Worm (Caenorhabditis elegans): ENCODE data around the gene str-149.

str-149 gene

DNA sequence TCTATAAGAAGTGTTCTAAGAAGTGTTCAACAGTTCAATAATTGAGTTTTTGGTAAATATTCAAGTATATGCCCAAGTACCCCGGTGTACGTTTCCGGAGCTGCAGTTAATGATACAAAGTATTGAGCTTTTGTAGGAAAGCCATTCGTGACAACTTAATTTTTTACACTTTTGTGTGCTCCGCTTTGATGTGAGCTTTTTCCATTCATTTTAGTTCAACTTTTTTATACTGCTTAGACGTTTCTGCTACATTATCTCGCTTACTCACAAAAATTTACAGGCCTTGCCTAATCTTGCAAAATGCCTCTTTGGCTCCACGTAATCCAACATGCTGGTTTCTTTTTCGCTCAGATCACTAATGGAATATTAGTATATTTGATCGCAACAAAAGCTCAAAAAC is 2.6 kb downstream of the str-149 start, which contains the start of gene str-151:
Gene str-151 (plus strand): TSS at position 301 of the 400 bp plus-strand sequence.
- TF ChIP-seq B0310.2 (tag; optimal IDR thresholded peaks at IDR 0.05), result no peak

DNA sequence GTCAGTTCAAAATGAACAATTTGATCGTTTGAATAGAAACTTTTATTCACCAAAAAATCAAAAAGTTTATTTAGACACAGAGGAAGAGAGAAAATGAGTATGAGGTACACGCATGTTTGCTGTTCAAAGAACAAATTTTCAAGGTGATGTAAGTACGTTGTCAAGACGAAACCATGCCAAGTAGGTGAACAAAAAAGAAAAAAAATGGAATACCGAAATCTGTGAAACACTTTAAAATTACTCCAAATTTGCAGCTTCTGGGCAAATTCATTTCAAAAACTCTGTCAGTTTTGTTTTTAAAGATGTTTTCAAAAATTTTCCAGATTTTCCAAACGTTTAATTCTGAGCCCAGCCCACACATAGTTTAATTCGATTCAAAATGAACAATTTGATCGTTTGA is 7.2 kb downstream of the str-149 start, which contains the start of gene nhr-271:
Gene nhr-271 (minus strand): TSS at position 101 of the 400 bp plus-strand sequence.
- no peak for TF ChIP-seq hnd-1 (tag; optimal IDR thresholded peaks at IDR 0.05)
- TF ChIP-seq sea-1 (GFP tag; conservative IDR thresholded peaks at IDR 0.05), result no peak
- no peak for TF ChIP-seq B0310.2 (tag; optimal IDR thresholded peaks at IDR 0.05)

DNA sequence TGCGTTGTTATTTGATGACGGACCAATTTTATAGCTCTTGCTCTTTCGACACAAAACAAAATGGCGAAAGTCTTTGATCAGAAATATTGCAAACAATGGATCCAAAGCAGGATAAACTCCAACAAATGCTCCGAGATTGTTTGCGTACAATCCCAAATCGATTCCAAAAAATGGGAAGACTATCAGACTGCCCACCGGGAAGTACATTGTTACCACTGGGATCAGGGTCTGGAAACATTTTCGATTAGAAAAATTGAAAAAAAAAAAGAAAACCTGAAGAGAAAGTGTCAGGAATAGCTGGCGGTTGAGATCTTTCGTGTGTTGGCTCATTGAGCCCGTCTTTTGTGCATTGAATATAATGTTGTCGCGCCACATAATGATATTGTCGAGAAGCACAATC is 7.8 kb downstream of the str-149 start:
- TF ChIP-seq ceh-36 (tag; optimal IDR thresholded peaks at IDR 0.05), result no peak
- no peak for TF ChIP-seq ama-1 (optimal IDR thresholded peaks at IDR 0.05)
- no peak for TF ChIP-seq tbx-37 (GFP tag; conservative IDR thresholded peaks at IDR 0.05)
- no peak for TF ChIP-seq hmg-4 (GFP tag; optimal IDR thresholded peaks at IDR 0.05)
- TF ChIP-seq pes-1 (GFP tag; IDR thresholded peaks at IDR 0.05), result no peak
- no peak for TF ChIP-seq sea-1 (GFP tag; conservative IDR thresholded peaks at IDR 0.05)
- TF ChIP-seq scrt-1 (GFP tag; IDR thresholded peaks at IDR 0.05), result no peak
- TF ChIP-seq tbx-11 (GFP tag; IDR thresholded peaks at IDR 0.05), result no peak
- TF ChIP-seq F13C5.2 (tag; optimal IDR thresholded peaks at IDR 0.05), result no peak
- no peak for TF ChIP-seq hnd-1 (tag; optimal IDR thresholded peaks at IDR 0.05)
- no peak for TF ChIP-seq ets-7 (tag; optimal IDR thresholded peaks at IDR 0.05)
- no peak for TF ChIP-seq hmbx-1 (tag; optimal IDR thresholded peaks at IDR 0.05)
- TF ChIP-seq ceh-13 (GFP tag; optimal IDR thresholded peaks at IDR 0.05), result no peak
- no peak for TF ChIP-seq tra-4 (tag; optimal IDR thresholded peaks at IDR 0.05)
- no peak for TF ChIP-seq B0310.2 (tag; optimal IDR thresholded peaks at IDR 0.05)
- TF ChIP-seq aly-1 (tag; optimal IDR thresholded peaks at IDR 0.05), result no peak
- TF ChIP-seq flt-1 (GFP tag; IDR thresholded peaks at IDR 0.05), result no peak

DNA sequence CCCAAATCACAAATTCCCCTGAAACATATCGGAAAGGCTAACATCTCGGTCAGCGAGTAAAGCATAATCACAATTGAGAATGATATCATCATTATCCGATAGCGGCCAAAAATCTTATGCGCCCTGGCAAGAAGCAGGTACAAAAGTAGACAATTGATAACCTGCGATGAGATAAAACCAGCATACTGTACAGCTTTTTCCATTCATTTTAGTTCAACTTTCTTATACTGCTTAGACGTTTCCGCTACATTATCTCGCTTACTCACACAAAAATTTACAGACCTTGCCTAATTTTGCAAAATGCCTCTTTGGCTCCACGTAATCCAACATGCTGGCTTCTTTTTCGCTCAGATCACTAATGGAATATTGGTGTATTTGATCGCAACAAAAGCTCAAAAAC is 9.7 kb downstream of the str-149 start, which contains the start of gene str-150:
Gene str-150 (plus strand): TSS at position 301 of the 400 bp plus-strand sequence.
- TF ChIP-seq ceh-36 (tag; optimal IDR thresholded peaks at IDR 0.05) (no peak), tbx-11 (GFP tag; IDR thresholded peaks at IDR 0.05) (no peak), tra-4 (tag; optimal IDR thresholded peaks at IDR 0.05) (no peak), hmg-4 (GFP tag; optimal IDR thresholded peaks at IDR 0.05) (no peak), ama-1 (optimal IDR thresholded peaks at IDR 0.05) (no peak), ceh-13 (GFP tag; optimal IDR thresholded peaks at IDR 0.05) (no peak), B0310.2 (tag; optimal IDR thresholded peaks at IDR 0.05) (no peak), flt-1 (GFP tag; IDR thresholded peaks at IDR 0.05) (no peak)

DNA sequence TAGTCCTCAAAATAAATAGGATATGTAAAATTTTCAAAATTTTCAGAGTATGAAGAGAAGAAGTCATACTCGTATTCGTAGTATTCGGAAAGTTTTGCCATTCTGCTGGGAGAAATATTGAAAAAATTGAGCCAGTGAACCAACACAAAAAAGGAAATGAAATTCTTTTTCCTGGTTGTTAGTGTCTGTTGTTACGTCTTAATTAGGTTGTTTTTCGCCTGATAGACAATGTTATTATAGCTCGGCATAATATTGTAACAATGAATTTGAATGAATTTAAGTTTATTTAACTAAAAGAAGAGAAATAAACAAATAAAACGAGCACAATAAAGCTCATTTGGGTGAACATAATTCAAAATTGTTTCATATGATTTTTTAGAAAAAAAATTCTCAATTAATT is 15.2 kb downstream of the str-149 start, which contains the start of gene srw-73:
Gene srw-73 (minus strand): TSS at position 101 of the 400 bp plus-strand sequence.
- TF ChIP-seq ets-7 (tag; optimal IDR thresholded peaks at IDR 0.05), result no peak
- TF ChIP-seq tbx-11 (GFP tag; IDR thresholded peaks at IDR 0.05), result no peak
- no peak for TF ChIP-seq ama-1 (optimal IDR thresholded peaks at IDR 0.05)
- no peak for TF ChIP-seq tra-4 (tag; optimal IDR thresholded peaks at IDR 0.05)
- TF ChIP-seq ceh-36 (tag; optimal IDR thresholded peaks at IDR 0.05), result no peak
- no peak for TF ChIP-seq tbx-37 (GFP tag; conservative IDR thresholded peaks at IDR 0.05)
- TF ChIP-seq aly-1 (tag; optimal IDR thresholded peaks at IDR 0.05), result no peak
- no peak for TF ChIP-seq F13C5.2 (tag; optimal IDR thresholded peaks at IDR 0.05)

DNA sequence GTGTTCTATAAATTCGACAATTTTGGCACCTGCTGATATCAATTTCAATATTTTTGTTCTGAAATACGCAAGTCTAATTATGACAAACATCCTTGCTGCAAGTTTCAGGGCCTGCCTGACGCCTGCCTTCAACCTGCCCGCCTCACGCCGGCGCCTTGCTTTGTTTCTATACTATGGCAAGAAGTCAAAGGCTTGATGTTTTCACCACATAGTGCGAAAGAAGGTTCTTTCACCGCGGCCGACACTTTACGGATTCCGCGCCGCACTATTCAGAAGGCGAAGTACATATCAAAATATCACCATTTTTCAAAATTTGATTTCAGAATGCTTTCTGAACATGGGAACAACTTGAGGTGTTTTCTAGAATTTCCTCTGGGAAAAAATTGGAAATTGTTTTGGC is 16.2 kb downstream of the str-149 start:
- TF ChIP-seq tbx-37 (GFP tag; conservative IDR thresholded peaks at IDR 0.05) (no peak), tbx-11 (GFP tag; IDR thresholded peaks at IDR 0.05) (no peak), ama-1 (optimal IDR thresholded peaks at IDR 0.05) (no peak), pes-1 (GFP tag; IDR thresholded peaks at IDR 0.05) (no peak), flt-1 (GFP tag; IDR thresholded peaks at IDR 0.05) (no peak), aly-1 (tag; optimal IDR thresholded peaks at IDR 0.05) (no peak), ceh-36 (tag; optimal IDR thresholded peaks at IDR 0.05) (no peak), hmg-4 (GFP tag; optimal IDR thresholded peaks at IDR 0.05) (no peak), F13C5.2 (tag; optimal IDR thresholded peaks at IDR 0.05) (no peak), sea-1 (GFP tag; conservative IDR thresholded peaks at IDR 0.05) (no peak), scrt-1 (GFP tag; IDR thresholded peaks at IDR 0.05) (no peak), B0310.2 (tag; optimal IDR thresholded peaks at IDR 0.05) (no peak), tra-4 (tag; optimal IDR thresholded peaks at IDR 0.05) (no peak), hmbx-1 (tag; optimal IDR thresholded peaks at IDR 0.05) (no peak), ceh-13 (GFP tag; optimal IDR thresholded peaks at IDR 0.05) (no peak), ets-7 (tag; optimal IDR thresholded peaks at IDR 0.05) (no peak)

DNA sequence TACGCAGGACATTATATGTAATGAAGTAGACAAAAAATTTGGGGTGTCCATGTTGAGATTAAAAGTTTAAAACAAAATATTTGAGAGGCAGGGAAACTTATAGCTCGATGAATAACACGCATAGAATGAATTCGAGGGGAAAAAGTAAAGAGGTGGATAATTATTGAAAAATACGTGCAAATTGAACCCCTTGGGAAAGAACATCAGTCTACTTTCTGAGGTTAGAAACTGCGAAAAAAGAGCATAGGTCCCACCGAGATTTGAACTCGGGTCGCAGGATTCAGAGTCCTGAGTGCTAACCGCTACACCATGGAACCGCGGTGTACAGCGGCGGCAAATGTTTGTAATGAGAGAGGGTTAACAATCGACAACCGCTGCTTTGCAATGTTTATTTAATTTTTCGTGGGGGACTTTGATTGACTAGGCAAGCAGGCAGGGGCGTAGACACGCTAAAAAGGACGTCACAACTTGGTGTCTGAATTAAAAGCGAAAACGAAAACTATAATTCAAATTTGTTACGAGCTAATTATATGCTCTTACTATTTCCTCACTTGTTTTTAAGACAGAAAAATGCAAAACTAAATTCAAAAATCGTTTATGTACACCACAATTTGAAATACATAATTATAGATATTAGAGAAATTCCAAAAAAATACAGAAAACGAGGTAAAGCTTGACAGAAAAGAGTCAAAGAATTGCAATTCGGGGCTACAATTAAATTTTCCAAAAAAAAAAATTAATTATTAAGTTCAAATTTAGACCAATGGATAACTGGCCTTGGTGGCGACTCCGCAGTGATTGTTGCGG is 18.9 kb downstream of the str-149 start, which contains the start of gene srh-269:
Gene srh-269 (minus strand): TSS at position 51 of the 807 bp plus-strand sequence.
- TF ChIP-seq ets-7 (tag; optimal IDR thresholded peaks at IDR 0.05) (peak; percentile 45), pes-1 (GFP tag; IDR thresholded peaks at IDR 0.05) (peak; percentile 80), sea-1 (GFP tag; conservative IDR thresholded peaks at IDR 0.05) (peak; percentile 59; the same call in 1 of the 2 replicates), B0310.2 (tag; optimal IDR thresholded peaks at IDR 0.05) (peak; percentile 56), ceh-13 (GFP tag; optimal IDR thresholded peaks at IDR 0.05) (peak; percentile 11), tra-4 (tag; optimal IDR thresholded peaks at IDR 0.05) (peak; percentile 41), tbx-11 (GFP tag; IDR thresholded peaks at IDR 0.05) (peak; percentile 65), aly-1 (tag; optimal IDR thresholded peaks at IDR 0.05) (peak; percentile 61), hnd-1 (tag; optimal IDR thresholded peaks at IDR 0.05) (peak; percentile 31), ceh-36 (tag; optimal IDR thresholded peaks at IDR 0.05) (peak; percentile 38), hmg-4 (GFP tag; optimal IDR thresholded peaks at IDR 0.05) (peak; percentile 67), tbx-37 (GFP tag; conservative IDR thresholded peaks at IDR 0.05) (0 out of 2 replicates have a peak, but pooled peaks have one; percentile 43), scrt-1 (GFP tag; IDR thresholded peaks at IDR 0.05) (peak; percentile 79), F13C5.2 (tag; optimal IDR thresholded peaks at IDR 0.05) (peak; percentile 71), hmbx-1 (tag; optimal IDR thresholded peaks at IDR 0.05) (peak; percentile 8), flt-1 (GFP tag; IDR thresholded peaks at IDR 0.05) (peak; percentile 76), ama-1 (optimal IDR thresholded peaks at IDR 0.05) (no peak)
